Worm (Caenorhabditis elegans) whole organism, L4/young adult: Measurements from ENCODE around the gene Y102A5C.27.

Source experiments
- W03F9.2 ChIP-seq: fragments of 150-350 bp; optimal IDR thresholded peaks from 2 replicates; lab custom pipeline; 2014; ENCODE audit warnings: missing biosample characterization, missing genetic modification characterization
- dao-5 ChIP-seq: sonication (generic microtip); optimal IDR thresholded peaks from 2 replicates; lab custom pipeline; 2016; ENCODE audit warnings: missing genotype, missing genetic modification characterization, moderate library complexity, missing compliant biosample characterization
- him-1 ChIP-seq: sonication (generic microtip); optimal IDR thresholded peaks from 2 replicates; lab custom pipeline; 2016; ENCODE audit warnings: missing genotype, missing genetic modification reagents, missing genetic modification characterization, missing compliant biosample characterization

The Y102A5C.27 gene

ce11 chrV:16988614-16989013, at the start of gene Y102A5C.27:
TSS of gene Y102A5C.27 (minus strand) at chrV:16988714.
- TF ChIP-seq W03F9.2 (tag; lab: Kevin White, UChicago): no peak
- no peak for TF ChIP-seq dao-5 (tag; lab: Kevin White, UChicago)
- TF ChIP-seq him-1: no peak

- TF ChIP-seq him-1 (no peak), dao-5 (tag; lab: Kevin White, UChicago) (no peak), W03F9.2 (tag; lab: Kevin White, UChicago) (no peak)
Observed at ce11 chrV:17035850-17036249, 47.3 kb upstream of the Y102A5C.27 start, which contains the start of gene srz-94. TSS of gene srz-94 (minus strand) at chrV:17035950.

- no peak for TF ChIP-seq him-1
- no peak for TF ChIP-seq W03F9.2 (tag; lab: Kevin White, UChicago)
Observed at ce11 chrV:17030430-17030829, 41.9 kb upstream of the Y102A5C.27 start.

ce11 chrV:17026289-17026688, 37.8 kb upstream of the Y102A5C.27 start, which contains the start of gene F49H6.15:
TSS of gene F49H6.15 (minus strand) at chrV:17026389.
- TF ChIP-seq dao-5 (tag; lab: Kevin White, UChicago) (no peak), him-1 (no peak), W03F9.2 (tag; lab: Kevin White, UChicago) (no peak)

ce11 chrV:17022613-17023322, 34.3 kb upstream of the Y102A5C.27 start, which contains the start of the genes F49H6.8 and F49H6.5:
TSS of gene F49H6.8 (minus strand) at chrV:17022663.
TSS of gene F49H6.5 (plus strand) at chrV:17023241.
- TF ChIP-seq dao-5 (tag; lab: Kevin White, UChicago) (no peak), him-1 (no peak), W03F9.2 (tag; lab: Kevin White, UChicago) (no peak)

- TF ChIP-seq him-1: no peak
- no peak for TF ChIP-seq dao-5 (tag; lab: Kevin White, UChicago)
- no peak for TF ChIP-seq W03F9.2 (tag; lab: Kevin White, UChicago)
Observed at ce11 chrV:17021361-17021760, 32.8 kb upstream of the Y102A5C.27 start, which contains the start of gene F49H6.12. TSS of gene F49H6.12 (minus strand) at chrV:17021461.

- TF ChIP-seq W03F9.2 (tag; lab: Kevin White, UChicago): no peak
- TF ChIP-seq dao-5 (tag; lab: Kevin White, UChicago): no peak
- TF ChIP-seq him-1: no peak
Observed at ce11 chrV:17019690-17020089, 31.2 kb upstream of the Y102A5C.27 start, which contains the start of gene F49H6.17. TSS of gene F49H6.17 (plus strand) at chrV:17019990.

- TF ChIP-seq dao-5 (tag; lab: Kevin White, UChicago): no peak
- TF ChIP-seq W03F9.2 (tag; lab: Kevin White, UChicago): no peak
- TF ChIP-seq him-1: no peak
Observed at ce11 chrV:17016787-17017186, 28.3 kb upstream of the Y102A5C.27 start, which contains the start of gene srh-97. TSS of gene srh-97 (plus strand) at chrV:17017087.

ce11 chrV:17014050-17014449, 25.5 kb upstream of the Y102A5C.27 start, which contains the start of gene clc-13:
TSS of gene clc-13 (plus strand) at chrV:17014408.
- no peak for TF ChIP-seq him-1
- TF ChIP-seq dao-5 (tag; lab: Kevin White, UChicago): no peak
- no peak for TF ChIP-seq W03F9.2 (tag; lab: Kevin White, UChicago)

- no peak for TF ChIP-seq W03F9.2 (tag; lab: Kevin White, UChicago)
- no peak for TF ChIP-seq dao-5 (tag; lab: Kevin White, UChicago)
- no peak for TF ChIP-seq him-1
Observed at ce11 chrV:17013232-17013631, 24.7 kb upstream of the Y102A5C.27 start, which contains the start of gene clec-241. TSS of gene clec-241 (minus strand) at chrV:17013332.

- TF ChIP-seq dao-5 (tag; lab: Kevin White, UChicago) (no peak), W03F9.2 (tag; lab: Kevin White, UChicago) (no peak), him-1 (no peak)
Observed at ce11 chrV:17009342-17010064, 21.0 kb upstream of the Y102A5C.27 start, which contains the start of the genes clc-12 and clec-240. TSS of gene clc-12 (minus strand) at chrV:17009388. TSS of gene clec-240 (plus strand) at chrV:17010014.

ce11 chrV:17008302-17008701, 19.8 kb upstream of the Y102A5C.27 start, which contains the start of gene sri-69:
TSS of gene sri-69 (minus strand) at chrV:17008402.
- TF ChIP-seq him-1 (no peak), dao-5 (tag; lab: Kevin White, UChicago) (no peak), W03F9.2 (tag; lab: Kevin White, UChicago) (no peak)

- TF ChIP-seq him-1: no peak
- TF ChIP-seq dao-5 (tag; lab: Kevin White, UChicago): no peak
- TF ChIP-seq W03F9.2 (tag; lab: Kevin White, UChicago): no peak
Observed at ce11 chrV:17005189-17005588, 16.7 kb upstream of the Y102A5C.27 start, which contains the start of gene srh-131. TSS of gene srh-131 (plus strand) at chrV:17005489.
